Worm (Caenorhabditis elegans) whole organism, L4 larva: Measurements from ENCODE around the gene frpr-9.

Experiments used
- F26F4.8 ChIP-seq: fragments of 200-800 bp; sonication (Bioruptor generic); conservative IDR thresholded peaks from 2 replicates; pipeline ENCODE4 v1.3.6; 2022; ENCODE audit warnings: missing genetic modification characterization, missing compliant biosample characterization
- F37D6.2 ChIP-seq: sonication (generic microtip); optimal IDR thresholded peaks from 2 replicates; lab custom pipeline; 2016; ENCODE audit warnings: mild to moderate bottlenecking, missing genetic modification characterization, missing compliant biosample characterization
- F44E2.7 ChIP-seq: fragments of 200-800 bp; sonication (Bioruptor generic); IDR thresholded peaks from 2 replicates; pipeline ENCODE4 v2.1.2; 2022; ENCODE audit warnings: missing genetic modification characterization, missing compliant biosample characterization
- F49E8.2 ChIP-seq: sonication (generic microtip); optimal IDR thresholded peaks from 2 replicates; lab custom pipeline; 2016; ENCODE audit warnings: missing compliant biosample characterization, mild to moderate bottlenecking, missing genetic modification characterization, borderline replicate concordance
- R02D3.7 ChIP-seq: fragments of 150-350 bp; sonication (generic microtip); optimal IDR thresholded peaks from 3 replicates; lab custom pipeline; 2014; ENCODE audit warnings: missing biosample characterization, missing genetic modification characterization
- Y5F2A.4 ChIP-seq: fragments of 200-800 bp; sonication (Bioruptor generic); optimal IDR thresholded peaks from 2 replicates; lab custom pipeline; 2018; ENCODE audit warnings: mild to moderate bottlenecking, missing genetic modification characterization, missing compliant biosample characterization
- aha-1 ChIP-seq: fragments of 150-350 bp; peaks from one replicate; lab custom pipeline; 2014; ENCODE audit warnings: missing biosample characterization, missing genetic modification characterization
- ceh-28 ChIP-seq: fragments of 150-350 bp; optimal IDR thresholded peaks from 2 replicates; lab custom pipeline; 2014; ENCODE audit warnings: missing biosample characterization, missing genetic modification reagents, missing genetic modification characterization
- ceh-32 ChIP-seq: sonication (generic microtip); optimal IDR thresholded peaks from 2 replicates; lab custom pipeline; 2016; ENCODE audit warnings: mild to moderate bottlenecking, missing genetic modification characterization, missing compliant biosample characterization; ENCODE audit not compliant: poor library complexity
- ces-1 ChIP-seq: fragments of 150-350 bp; sonication (generic microtip); optimal IDR thresholded peaks from 4 replicates; lab custom pipeline; 2014; ENCODE audit warnings: missing biosample characterization, missing genetic modification reagents, missing genetic modification characterization
- daf-12 ChIP-seq: fragments of 150-350 bp; optimal IDR thresholded peaks from 2 replicates; lab custom pipeline; 2014; ENCODE audit warnings: missing biosample characterization, missing genetic modification reagents, missing genetic modification characterization
- daf-16 ChIP-seq, 3 experiments: sonication (generic microtip); optimal IDR thresholded peaks; 2 replicates each; lab custom pipeline; 2016 to 2017; ENCODE audit warnings: missing genetic modification characterization in 3 of 3, missing genetic modification reagents in 3 of 3, mild to moderate bottlenecking in 2 of 3, missing compliant biosample characterization in 2 of 3, missing biosample characterization in 1 of 3, moderate library complexity in 1 of 3
- dmd-6 ChIP-seq: fragments of 200-800 bp; sonication (Bioruptor generic); IDR thresholded peaks from 2 replicates; pipeline ENCODE4 v1.3.6; 2022; ENCODE audit warnings: missing genetic modification reagents, missing genetic modification characterization, missing compliant biosample characterization
- duxl-1 ChIP-seq: sonication (generic microtip); optimal IDR thresholded peaks from 2 replicates; lab custom pipeline; 2016; ENCODE audit warnings: mild to moderate bottlenecking, missing genetic modification characterization, moderate library complexity, missing compliant biosample characterization; ENCODE audit not compliant: poor library complexity
- hlh-30 ChIP-seq: sonication (generic microtip); optimal IDR thresholded peaks from 2 replicates; lab custom pipeline; 2017; ENCODE audit warnings: antibody characterized with exemption, mild to moderate bottlenecking, missing genetic modification characterization, missing compliant biosample characterization; ENCODE audit not compliant: insufficient read depth
- hmg-1.1 ChIP-seq: fragments of 200-800 bp; sonication (Bioruptor generic); IDR thresholded peaks from 2 replicates; pipeline ENCODE4 v1.3.6; 2022; ENCODE audit warnings: missing genetic modification reagents, missing genetic modification characterization, missing compliant biosample characterization
- jun-1 ChIP-seq: fragments of 150-350 bp; optimal IDR thresholded peaks from 2 replicates; lab custom pipeline; 2014; ENCODE audit warnings: missing biosample characterization, missing genetic modification reagents, missing genetic modification characterization
- lin-29 ChIP-seq: fragments of 200-800 bp; sonication (Bioruptor generic); IDR thresholded peaks from 2 replicates; pipeline ENCODE4 v1.3.6; 2022; ENCODE audit warnings: missing genetic modification reagents, missing genetic modification characterization, missing compliant biosample characterization
- lsy-2 ChIP-seq, 2 experiments: fragments of 150-350 bp in 1 of 2; sonication (generic microtip) in 1 of 2; optimal IDR thresholded peaks; 2 replicates each; lab custom pipeline; 2014 to 2017; ENCODE audit warnings: missing biosample characterization in 2 of 2, missing genetic modification characterization in 2 of 2
- madf-5 ChIP-seq, 2 experiments: fragments of 200-800 bp; sonication (Bioruptor generic); IDR thresholded peaks; 2 replicates each; pipeline ENCODE4 v1.3.6; 2022; ENCODE audit warnings: missing compliant biosample characterization in 2 of 2, missing genetic modification characterization in 2 of 2
- mdt-29 ChIP-seq: fragments of 200-800 bp; sonication (Bioruptor generic); IDR thresholded peaks from 2 replicates; pipeline ENCODE4 v1.3.6; 2022; ENCODE audit warnings: missing genetic modification reagents, missing genetic modification characterization, missing compliant biosample characterization
- mep-1 ChIP-seq: fragments of 150-350 bp; sonication (generic microtip); optimal IDR thresholded peaks from 3 replicates; lab custom pipeline; 2014; ENCODE audit warnings: missing biosample characterization, missing genetic modification characterization
- mxl-3 ChIP-seq: fragments of 200-800 bp; sonication (Bioruptor generic); optimal IDR thresholded peaks from 2 replicates; lab custom pipeline; 2018; ENCODE audit warnings: mild to moderate bottlenecking, missing genetic modification characterization, missing compliant biosample characterization
- nhr-111 ChIP-seq: fragments of 200-800 bp; sonication (Bioruptor generic); optimal IDR thresholded peaks from 2 replicates; lab custom pipeline; 2018; ENCODE audit warnings: mild to moderate bottlenecking, missing genetic modification characterization, missing compliant biosample characterization
- nhr-25 ChIP-seq: sonication (generic microtip); optimal IDR thresholded peaks from 2 replicates; lab custom pipeline; 2017; ENCODE audit warnings: missing genetic modification characterization, mild to moderate bottlenecking, missing compliant biosample characterization, antibody characterized with exemption, moderate library complexity, borderline replicate concordance; ENCODE audit not compliant: insufficient read depth
- nhr-28 ChIP-seq: fragments of 150-350 bp; optimal IDR thresholded peaks from 2 replicates; lab custom pipeline; 2014; ENCODE audit warnings: missing biosample characterization, missing genetic modification characterization
- nhr-6 ChIP-seq: fragments of 150-350 bp; optimal IDR thresholded peaks from 2 replicates; lab custom pipeline; 2014; ENCODE audit warnings: missing biosample characterization, missing genetic modification characterization
- rbr-2 ChIP-seq: sonication (generic microtip); optimal IDR thresholded peaks from 2 replicates; lab custom pipeline; 2016; ENCODE audit warnings: missing genotype, missing genetic modification characterization, missing compliant biosample characterization
- spr-3 ChIP-seq: fragments of 200-800 bp; sonication (Bioruptor generic); optimal IDR thresholded peaks from 2 replicates; lab custom pipeline; 2018; ENCODE audit warnings: mild to moderate bottlenecking, missing genetic modification characterization, missing compliant biosample characterization
- tag-97 ChIP-seq: fragments of 200-800 bp; sonication (Bioruptor generic); IDR thresholded peaks from 2 replicates; pipeline ENCODE4 v1.3.6; 2022; ENCODE audit warnings: missing genetic modification characterization, missing compliant biosample characterization
- unc-130 ChIP-seq: sonication (generic microtip); optimal IDR thresholded peaks from 2 replicates; lab custom pipeline; 2016; ENCODE audit warnings: missing genetic modification reagents, missing genetic modification characterization, missing compliant biosample characterization
- unc-62 ChIP-seq, 3 experiments: fragments of 150-350 bp in 1 of 3; sonication (generic microtip); optimal IDR thresholded peaks in 2 of 3; peaks in 1 of 3; 1 replicate in 1 of 3; 2 replicates in 2 of 3; lab custom pipeline; 2014 to 2017; ENCODE audit warnings: missing biosample characterization in 3 of 3, missing genetic modification characterization in 3 of 3, missing genetic modification reagents in 3 of 3, missing genotype in 1 of 3
- zag-1 ChIP-seq: fragments of 150-350 bp; optimal IDR thresholded peaks from 2 replicates; lab custom pipeline; 2014; ENCODE audit warnings: missing biosample characterization, missing genetic modification characterization
- zip-11 ChIP-seq: fragments of 200-800 bp; sonication (Bioruptor generic); IDR thresholded peaks from 2 replicates; pipeline ENCODE4 v1.3.6; 2022; ENCODE audit warnings: missing genetic modification characterization, missing compliant biosample characterization
- zip-2 ChIP-seq: fragments of 150-350 bp; optimal IDR thresholded peaks from 2 replicates; lab custom pipeline; 2014; ENCODE audit warnings: missing biosample characterization, missing genetic modification characterization
- ztf-7 ChIP-seq: fragments of 150-350 bp; optimal IDR thresholded peaks from 2 replicates; lab custom pipeline; 2014; ENCODE audit warnings: missing biosample characterization, missing genetic modification characterization

The frpr-9 gene

DNA sequence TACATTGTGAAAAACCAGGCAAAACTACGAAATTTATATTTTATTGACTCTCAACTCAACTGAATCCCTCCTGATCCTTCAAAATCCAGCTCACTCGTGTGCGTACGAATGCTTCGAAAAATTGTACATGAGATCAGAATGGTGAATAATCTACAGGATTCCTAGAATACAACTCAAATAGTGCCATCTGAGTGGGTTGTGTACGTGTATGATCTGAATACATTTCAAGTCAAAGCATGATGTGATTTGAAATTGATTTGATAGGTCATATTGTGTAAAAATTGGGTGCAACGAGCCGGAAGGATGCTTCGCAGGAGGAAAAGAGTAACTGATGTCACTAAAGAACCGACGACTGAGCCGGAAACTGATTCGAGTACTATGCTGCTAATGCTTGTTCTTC lies 18.9 kb downstream of the frpr-9 start:
- TF ChIP-seq hmg-1.1 (GFP tag; lab: Robert Waterston, UW) (no peak), dmd-6 (GFP tag; lab: Robert Waterston, UW) (no peak), rbr-2 (tag; lab: Kevin White, UChicago) (no peak), unc-130 (GFP tag; lab: Kevin White, UChicago) (no peak), tag-97 (GFP tag; lab: Robert Waterston, UW) (no peak), spr-3 (GFP tag; lab: Kevin White, UChicago) (no peak), lin-29 (GFP tag; lab: Robert Waterston, UW) (no peak), zag-1 (no peak), ces-1 (GFP tag; lab: Kevin White, UChicago) (no peak)
- TF ChIP-seq, all 104 proteins: peak for 0

- peak; percentile 6 for TF ChIP-seq nhr-28 (tag; lab: Kevin White, UChicago)
- TF ChIP-seq hlh-30 (tag; lab: Kevin White, UChicago), result no peak
Observed at ce11 chrV:11011807-11012206, 19.9 kb downstream of the frpr-9 start.

DNA sequence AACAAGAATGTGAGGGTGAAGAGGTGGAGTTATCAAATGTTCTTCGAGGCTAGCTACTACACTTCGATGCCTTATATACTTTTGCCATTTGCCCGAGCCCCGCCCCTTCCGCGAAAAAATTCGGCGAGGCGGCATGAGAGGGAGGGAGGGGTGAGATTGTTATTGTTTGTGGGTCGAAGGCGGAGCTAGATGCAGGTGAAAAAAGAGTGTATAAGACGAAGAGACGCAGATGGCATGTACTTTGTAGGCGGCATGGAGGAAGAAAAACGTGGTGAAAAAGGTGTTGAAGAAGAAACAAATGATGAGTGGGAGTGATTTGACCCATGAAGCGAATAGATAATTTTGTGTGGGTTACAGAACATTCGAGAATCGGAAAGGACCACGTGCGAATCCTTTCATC lies 20.5 kb downstream of the frpr-9 start, which contains the start of gene C13G3.1:
C13G3.1 (minus strand) TSS at position 47 of the 400 bp plus-strand sequence.
- TF ChIP-seq nhr-28 (tag; lab: Kevin White, UChicago) (peak; percentile 1), aha-1 (peak; percentile 59), lsy-2 (tag; optimal IDR thresholded peaks at IDR 0.05; lab: Kevin White, UChicago) (no peak), mxl-3 (GFP tag; lab: Kevin White, UChicago) (peak; percentile 7), mdt-29 (GFP tag; lab: Robert Waterston, UW) (no peak), hlh-30 (tag; lab: Kevin White, UChicago) (peak; percentile 11), madf-5 (GFP tag; IDR thresholded peaks at IDR 0.05; lab: Robert Waterston, UW) (no peak), F37D6.2 (no peak)
- TF ChIP-seq, all 104 proteins: peak for 4

- no peak for TF ChIP-seq ceh-32 (tag; lab: Kevin White, UChicago)
- TF ChIP-seq duxl-1 (tag; lab: Kevin White, UChicago), result no peak
- no peak for TF ChIP-seq nhr-111 (GFP tag; lab: Kevin White, UChicago)
- TF ChIP-seq ceh-28 (tag; lab: Kevin White, UChicago), result no peak
- peak in 1 of 2 experiments; percentile 93 for TF ChIP-seq unc-62 (GFP tag; optimal IDR thresholded peaks at IDR 0.05 in 1 of 2; lab: Kevin White, UChicago)
- no peak for TF ChIP-seq unc-62 (tag; optimal IDR thresholded peaks at IDR 0.05; lab: Kevin White, UChicago)
- no peak for TF ChIP-seq lsy-2 (tag; optimal IDR thresholded peaks at IDR 0.05; lab: Kevin White, UChicago)
- TF ChIP-seq R02D3.7 (tag; lab: Kevin White, UChicago), result no peak
- no peak for TF ChIP-seq nhr-25 (tag; lab: Kevin White, UChicago)
Observed at ce11 chrV:11013179-11013578, 21.3 kb downstream of the frpr-9 start.

DNA sequence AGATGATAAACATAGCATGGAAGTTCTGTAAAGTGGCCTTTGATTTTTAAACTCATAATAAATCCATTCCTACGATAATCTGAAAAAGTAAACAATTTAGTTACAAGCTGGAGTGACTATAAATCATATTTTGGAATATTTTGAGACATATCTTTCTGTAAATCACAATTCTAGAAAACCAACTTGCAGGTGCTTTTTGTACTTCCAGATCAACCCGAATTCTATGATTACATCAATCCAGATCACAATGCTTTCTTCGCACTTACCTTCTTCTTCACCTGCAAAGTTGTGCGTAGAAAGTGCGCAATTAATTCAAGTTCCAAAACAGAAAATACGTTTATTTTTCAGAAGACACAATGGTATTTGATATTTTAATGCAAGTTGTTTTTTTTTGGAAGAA lies 22.9 kb downstream of the frpr-9 start:
- TF ChIP-seq F44E2.7 (GFP tag; lab: Robert Waterston, UW) (no peak), F49E8.2 (tag; lab: Kevin White, UChicago) (no peak), Y5F2A.4 (GFP tag; lab: Kevin White, UChicago) (no peak), rbr-2 (tag; lab: Kevin White, UChicago) (no peak), nhr-111 (GFP tag; lab: Kevin White, UChicago) (no peak), zip-11 (no peak), zip-2 (tag; lab: Kevin White, UChicago) (no peak), jun-1 (tag; lab: Kevin White, UChicago) (no peak), daf-12 (tag; lab: Kevin White, UChicago) (no peak), daf-16 (GFP tag; optimal IDR thresholded peaks at IDR 0.05; lab: Kevin White, UChicago) (no peak), daf-16 (tag; optimal IDR thresholded peaks at IDR 0.05; lab: Kevin White, UChicago) (no peak), ztf-7 (tag; lab: Kevin White, UChicago) (no peak), nhr-28 (tag; lab: Kevin White, UChicago) (no peak), mep-1 (tag; lab: Kevin White, UChicago) (no peak), F26F4.8 (GFP tag; lab: Robert Waterston, UW) (no peak), unc-62 (GFP tag; optimal IDR thresholded peaks at IDR 0.05 in 1 of 2; lab: Kevin White, UChicago) (no peak), unc-62 (tag; optimal IDR thresholded peaks at IDR 0.05; lab: Kevin White, UChicago) (no peak), nhr-6 (tag; lab: Kevin White, UChicago) (no peak)
